Fruit fly (Drosophila melanogaster) whole organism, embryonic: ENCODE results near the gene trx.

ENCODE experiments used
- Atf6 ChIP-seq: fragments of 200-800 bp; sonication (Bioruptor generic); IDR thresholded peaks from 2 replicates; pipeline ENCODE4 v1.3.6; 2022; ENCODE audit warnings: missing biosample characterization, missing genetic modification characterization
- Bteb2 ChIP-seq: fragments of 200-800 bp; sonication (Bioruptor generic); optimal IDR thresholded peaks from 2 replicates; lab custom pipeline; 2016; ENCODE audit warnings: missing biosample characterization, missing genetic modification characterization
- CG10543 ChIP-seq: fragments of 200-800 bp; sonication (Bioruptor generic); optimal IDR thresholded peaks from 3 replicates; lab custom pipeline; 2017; ENCODE audit warnings: missing biosample characterization, mild to moderate bottlenecking, missing genetic modification characterization, moderate library complexity
- CG11093 ChIP-seq: fragments of 200-800 bp; sonication (Bioruptor generic); IDR thresholded peaks from 3 replicates; pipeline ENCODE4 v1.3.6; 2022; ENCODE audit warnings: missing biosample characterization, missing genetic modification characterization
- CG11504 ChIP-seq: fragments of 200-800 bp; sonication (Bioruptor generic); optimal IDR thresholded peaks from 3 replicates; lab custom pipeline; 2019; ENCODE audit warnings: missing biosample characterization, mild to moderate bottlenecking, missing genetic modification characterization, moderate library complexity
- CG13123 ChIP-seq: fragments of 200-800 bp; sonication (Bioruptor generic); optimal IDR thresholded peaks from 2 replicates; lab custom pipeline; 2016; ENCODE audit warnings: missing biosample characterization, missing genetic modification characterization
- CG15011 ChIP-seq: fragments of 200-800 bp; sonication (Bioruptor generic); optimal IDR thresholded peaks from 3 replicates; lab custom pipeline; 2018; ENCODE audit warnings: missing biosample characterization, mild to moderate bottlenecking, missing genetic modification characterization
- CG16813 ChIP-seq: fragments of 200-800 bp; sonication (Bioruptor generic); IDR thresholded peaks from 3 replicates; pipeline ENCODE4 v1.3.6; 2022; ENCODE audit warnings: missing biosample characterization, missing genetic modification characterization; ENCODE audit not compliant: partially characterized antibody
- CG16815 ChIP-seq: fragments of 200-800 bp; sonication (Bioruptor generic); optimal IDR thresholded peaks from 3 replicates; lab custom pipeline; 2017; ENCODE audit warnings: missing biosample characterization, mild to moderate bottlenecking, missing genetic modification characterization
- CG17328 ChIP-seq: fragments of 200-800 bp; sonication (Bioruptor generic); IDR thresholded peaks from 2 replicates; pipeline ENCODE4 v1.3.6; 2022; ENCODE audit warnings: missing biosample characterization, missing genetic modification characterization
- CG17912 ChIP-seq: fragments of 200-800 bp; sonication (Bioruptor generic); optimal IDR thresholded peaks from 2 replicates; lab custom pipeline; 2018; ENCODE audit warnings: missing biosample characterization, mild to moderate bottlenecking, missing genetic modification characterization
- CG2120 ChIP-seq: fragments of 200-800 bp; sonication (Bioruptor generic); optimal IDR thresholded peaks from 3 replicates; lab custom pipeline; 2016; ENCODE audit warnings: missing biosample characterization, missing genetic modification characterization
- CG32767 ChIP-seq: fragments of 200-800 bp; sonication (Bioruptor generic); IDR thresholded peaks from 2 replicates; pipeline ENCODE4 v1.3.6; 2022; ENCODE audit warnings: missing biosample characterization, missing genetic modification characterization
- CG4328 ChIP-seq: fragments of 200-800 bp; sonication (Bioruptor generic); optimal IDR thresholded peaks from 3 replicates; lab custom pipeline; 2017; ENCODE audit warnings: missing biosample characterization, missing genetic modification reagents, missing genetic modification characterization
- CG43689 ChIP-seq: fragments of 200-800 bp; sonication (Bioruptor generic); IDR thresholded peaks from 2 replicates; pipeline ENCODE4 v1.3.6; 2022; ENCODE audit warnings: missing biosample characterization, missing genetic modification characterization
- CG4820 ChIP-seq: fragments of 200-800 bp; sonication (Bioruptor generic); optimal IDR thresholded peaks from 3 replicates; lab custom pipeline; 2016; ENCODE audit warnings: missing biosample characterization, missing genetic modification characterization
- CG6272 ChIP-seq: fragments of 200-800 bp; sonication (Bioruptor generic); IDR thresholded peaks from 2 replicates; pipeline ENCODE4 v1.3.6; 2022; ENCODE audit warnings: missing biosample characterization, missing genetic modification characterization
- CG7786 ChIP-seq: fragments of 200-800 bp; sonication (Bioruptor generic); optimal IDR thresholded peaks from 2 replicates; lab custom pipeline; 2016; ENCODE audit warnings: missing biosample characterization, missing genetic modification characterization
- CG7928 ChIP-seq: fragments of 200-800 bp; sonication (Bioruptor generic); optimal IDR thresholded peaks from 2 replicates; lab custom pipeline; 2017; ENCODE audit warnings: missing biosample characterization, mild to moderate bottlenecking, missing genetic modification characterization
- CG9437 ChIP-seq: fragments of 200-800 bp; sonication (Bioruptor generic); optimal IDR thresholded peaks from 2 replicates; lab custom pipeline; 2018; ENCODE audit warnings: missing biosample characterization, mild to moderate bottlenecking, missing genetic modification characterization
- CG9876 ChIP-seq: fragments of 200-800 bp; sonication (Bioruptor generic); optimal IDR thresholded peaks from 2 replicates; lab custom pipeline; 2016; ENCODE audit warnings: missing biosample characterization, missing genetic modification characterization
- CG9932 ChIP-seq: fragments of 200-800 bp; sonication (Bioruptor generic); IDR thresholded peaks from 2 replicates; pipeline ENCODE4 v1.3.6; 2022; ENCODE audit warnings: missing biosample characterization, missing genetic modification characterization
- CkIIα-i1 ChIP-seq: fragments of 200-800 bp; sonication (Bioruptor generic); IDR thresholded peaks from 2 replicates; pipeline ENCODE4 v1.3.6; 2022; ENCODE audit warnings: missing biosample characterization, missing genetic modification characterization
- Dbx ChIP-seq: fragments of 200-800 bp; sonication (Bioruptor generic); IDR thresholded peaks from 3 replicates; pipeline ENCODE4 v1.3.6; 2022; ENCODE audit warnings: missing biosample characterization, missing genetic modification characterization
- Dip2 ChIP-seq: fragments of 200-800 bp; sonication (Bioruptor generic); IDR thresholded peaks from 2 replicates; pipeline ENCODE4 v1.3.6; 2022; ENCODE audit warnings: missing biosample characterization, missing genetic modification characterization
- Drgx ChIP-seq: fragments of 200-800 bp; sonication (Bioruptor generic); IDR thresholded peaks from 2 replicates; pipeline ENCODE4 v1.3.6; 2022; ENCODE audit warnings: missing biosample characterization, missing genetic modification characterization
- Elba2 ChIP-seq: fragments of 200-800 bp; sonication (Bioruptor generic); optimal IDR thresholded peaks from 3 replicates; lab custom pipeline; 2016; ENCODE audit warnings: missing biosample characterization, missing genetic modification characterization
- H2.0 ChIP-seq: fragments of 200-800 bp; sonication (Bioruptor generic); IDR thresholded peaks from 2 replicates; pipeline ENCODE4 v1.3.6; 2022; ENCODE audit warnings: missing biosample characterization, missing genetic modification characterization
- Hand ChIP-seq: fragments of 200-800 bp; sonication (Bioruptor generic); optimal IDR thresholded peaks from 2 replicates; lab custom pipeline; 2017; ENCODE audit warnings: mild to moderate bottlenecking, missing biosample characterization, missing genetic modification reagents, missing genetic modification characterization
- Hsf ChIP-seq: fragments of 200-800 bp; sonication (Bioruptor generic); optimal IDR thresholded peaks from 3 replicates; lab custom pipeline; 2016; ENCODE audit warnings: missing biosample characterization, missing genetic modification characterization
- Jarid2 ChIP-seq: fragments of 200-800 bp; sonication (Bioruptor generic); optimal IDR thresholded peaks from 3 replicates; lab custom pipeline; 2017; ENCODE audit warnings: mild to moderate bottlenecking, missing biosample characterization, missing genetic modification reagents, missing genetic modification characterization
- NK7.1 ChIP-seq: fragments of 200-800 bp; sonication (Bioruptor generic); optimal IDR thresholded peaks from 3 replicates; lab custom pipeline; 2016; ENCODE audit warnings: missing biosample characterization, missing genetic modification characterization
- Scr ChIP-seq: fragments of 200-800 bp; sonication (Bioruptor generic); IDR thresholded peaks from 2 replicates; pipeline ENCODE4 v1.3.6; 2022; ENCODE audit warnings: missing biosample characterization, missing genetic modification characterization; ENCODE audit not compliant: partially characterized antibody
- Sin3A ChIP-seq: fragments of >200 bp; optimal IDR thresholded peaks from 2 replicates; lab custom pipeline; 2018
- Sox100B ChIP-seq: fragments of 200-800 bp; sonication (Bioruptor generic); optimal IDR thresholded peaks from 3 replicates; lab custom pipeline; 2018; ENCODE audit warnings: missing biosample characterization, mild to moderate bottlenecking, missing genetic modification characterization
- Xrp1 ChIP-seq: fragments of 200-800 bp; sonication (Bioruptor generic); IDR thresholded peaks from 2 replicates; pipeline ENCODE4 v1.3.6; 2022; ENCODE audit warnings: missing biosample characterization, missing genetic modification characterization
- abd-A ChIP-seq: fragments of 200-800 bp; sonication (Bioruptor generic); optimal IDR thresholded peaks from 3 replicates; lab custom pipeline; 2019; ENCODE audit warnings: missing biosample characterization, mild to moderate bottlenecking, missing genetic modification characterization, moderate library complexity
- ato ChIP-seq: fragments of 200-800 bp; sonication (Bioruptor generic); IDR thresholded peaks from 2 replicates; pipeline ENCODE4 v1.3.6; 2022; ENCODE audit warnings: missing biosample characterization, missing genetic modification characterization; ENCODE audit not compliant: partially characterized antibody
- dan ChIP-seq: fragments of 200-800 bp; sonication (Bioruptor generic); IDR thresholded peaks from 2 replicates; pipeline ENCODE4 v1.3.6; 2022; ENCODE audit warnings: missing biosample characterization, missing genetic modification characterization
- disco-r ChIP-seq: fragments of 200-800 bp; sonication (Bioruptor generic); optimal IDR thresholded peaks from 2 replicates; lab custom pipeline; 2016; ENCODE audit warnings: missing biosample characterization, missing genetic modification characterization
- kah ChIP-seq: fragments of 200-800 bp; sonication (Bioruptor generic); optimal IDR thresholded peaks from 2 replicates; lab custom pipeline; 2018; ENCODE audit warnings: missing biosample characterization, mild to moderate bottlenecking, missing genetic modification characterization
- klu ChIP-seq: fragments of 200-800 bp; sonication (Bioruptor generic); IDR thresholded peaks from 2 replicates; pipeline ENCODE4 v1.3.6; 2022; ENCODE audit warnings: missing biosample characterization, missing genetic modification characterization
- lola ChIP-seq, 3 experiments: fragments of >200 bp in 2 of 3; fragments of 200-800 bp in 1 of 3; sonication (Bioruptor generic) in 1 of 3; optimal IDR thresholded peaks; 2 replicates each; lab custom pipeline; 2017 to 2019; ENCODE audit warnings: missing biosample characterization in 3 of 3, missing genetic modification characterization in 3 of 3, mild to moderate bottlenecking in 1 of 3, moderate library complexity in 1 of 3
- mirr ChIP-seq: fragments of 200-800 bp; sonication (Bioruptor generic); optimal IDR thresholded peaks from 3 replicates; lab custom pipeline; 2018; ENCODE audit warnings: missing biosample characterization, mild to moderate bottlenecking, missing genetic modification characterization
- oc ChIP-seq: fragments of 200-800 bp; sonication (Bioruptor generic); optimal IDR thresholded peaks from 2 replicates; lab custom pipeline; 2018; ENCODE audit warnings: missing biosample characterization, mild to moderate bottlenecking, missing genetic modification characterization, moderate library complexity
- pan ChIP-seq, 4 experiments: fragments of >200 bp in 3 of 4; fragments of 200-800 bp in 1 of 4; sonication (Bioruptor generic) in 1 of 4; optimal IDR thresholded peaks in 3 of 4; IDR thresholded peaks in 1 of 4; 2 replicates each; pipeline versions ENCODE4 v1.3.6 to Lab custom; 2017 to 2022; ENCODE audit warnings: missing biosample characterization in 2 of 4, missing genetic modification characterization in 2 of 4, mixed read lengths in 1 of 4
- pnt ChIP-seq: fragments of 200-800 bp; sonication (Bioruptor generic); optimal IDR thresholded peaks from 3 replicates; lab custom pipeline; 2016; ENCODE audit warnings: missing biosample characterization, missing genetic modification characterization
- stc ChIP-seq: fragments of 200-800 bp; sonication (Bioruptor generic); IDR thresholded peaks from 2 replicates; pipeline ENCODE4 v1.3.6; 2022; ENCODE audit warnings: missing biosample characterization, missing genetic modification characterization
- tll ChIP-seq, 2 experiments: fragments of 200-800 bp in 1 of 2; fragments of >200 bp in 1 of 2; sonication (Bioruptor generic) in 1 of 2; optimal IDR thresholded peaks; 2 replicates each; lab custom pipeline; 2017 to 2019; ENCODE audit warnings: missing biosample characterization in 2 of 2, missing genetic modification characterization in 2 of 2, mild to moderate bottlenecking in 1 of 2, moderate library complexity in 1 of 2
- unc-4 ChIP-seq: fragments of 200-800 bp; sonication (Bioruptor generic); IDR thresholded peaks from 2 replicates; pipeline ENCODE4 v1.3.6; 2022; ENCODE audit warnings: missing biosample characterization, missing genetic modification characterization; ENCODE audit not compliant: partially characterized antibody
- usp ChIP-seq: fragments of >200 bp; optimal IDR thresholded peaks from 2 replicates; lab custom pipeline; 2017; ENCODE audit warnings: missing biosample characterization, missing genetic modification characterization

trx gene

dm6 chr3R:14311027-14311426 lies 24.3 kb upstream of the trx start (continued):
- TF ChIP-seq Atf6 (GFP tag; lab: Robert Waterston, UW) (no peak), CG4328 (GFP tag; lab: Kevin White, UChicago) (no peak), Drgx (GFP tag; lab: Robert Waterston, UW) (no peak), CG32767 (no peak), CG17328 (GFP tag; lab: Robert Waterston, UW) (no peak), stc (GFP tag; lab: Robert Waterston, UW) (no peak), klu (GFP tag; lab: Robert Waterston, UW) (peak; percentile 18; the same call in 1 of the 2 replicates), CG17912 (GFP tag; lab: Kevin White, UChicago) (no peak), ato (GFP tag; lab: Robert Waterston, UW) (no peak), mirr (GFP tag; lab: Kevin White, UChicago) (no peak), CG11504 (tag; lab: Kevin White, UChicago) (no peak), CG13123 (no peak), Scr (GFP tag; lab: Robert Waterston, UW) (no peak), pan (optimal IDR thresholded peaks at IDR 0.05; lab: Kevin White, UChicago) (no peak), pan (GFP tag; optimal IDR thresholded peaks at IDR 0.05 in 1 of 2, IDR thresholded peaks at IDR 0.05 in 1 of 2) (peak in 1 of 2 experiments; percentile 45), CG6272 (no peak), CG11093 (no peak), CG9932 (GFP tag; lab: Robert Waterston, UW) (peak; percentile 52; the same call in 1 of the 2 replicates), Xrp1 (GFP tag; lab: Robert Waterston, UW) (peak; percentile 53), CG4820 (GFP tag; lab: Kevin White, UChicago) (no peak), CG10543 (GFP tag; lab: Kevin White, UChicago) (no peak), CG15011 (no peak), CG7928 (GFP tag; lab: Kevin White, UChicago) (no peak), Jarid2 (GFP tag; lab: Kevin White, UChicago) (no peak), disco-r (GFP tag; lab: Kevin White, UChicago) (no peak), abd-A (no peak), Hand (no peak), Sin3A (no peak), tll (GFP tag; optimal IDR thresholded peaks at IDR 0.05; lab: Kevin White, UChicago) (no peak), Bteb2 (GFP tag; lab: Kevin White, UChicago) (no peak), H2.0 (GFP tag; lab: Robert Waterston, UW) (no peak), Dbx (GFP tag; lab: Robert Waterston, UW) (no peak), Dip2 (GFP tag; lab: Robert Waterston, UW) (no peak), CG43689 (GFP tag; lab: Robert Waterston, UW) (no peak), CG7786 (GFP tag; lab: Kevin White, UChicago) (no peak), NK7.1 (GFP tag; lab: Kevin White, UChicago) (no peak), CG9876 (GFP tag; lab: Kevin White, UChicago) (no peak), CkIIα-i1 (GFP tag; lab: Robert Waterston, UW) (no peak), dan (no peak), pnt (no peak), kah (no peak), CG9437 (GFP tag; lab: Kevin White, UChicago) (no peak), CG16815 (GFP tag; lab: Kevin White, UChicago) (no peak), CG16813 (GFP tag; lab: Robert Waterston, UW) (no peak), usp (GFP tag; lab: Kevin White, UChicago) (no peak), Elba2 (GFP tag; lab: Kevin White, UChicago) (no peak), Hsf (GFP tag; lab: Kevin White, UChicago) (peak; percentile 14), oc (no peak), CG2120 (GFP tag; lab: Kevin White, UChicago) (peak; percentile 41), lola (GFP tag; optimal IDR thresholded peaks at IDR 0.05; lab: Kevin White, UChicago) (peak in 1 of 3 experiments; percentile 12), Sox100B (no peak), unc-4 (no peak)
